Worm (Caenorhabditis elegans): ENCODE measurements around the gene cup-4.

DNA sequence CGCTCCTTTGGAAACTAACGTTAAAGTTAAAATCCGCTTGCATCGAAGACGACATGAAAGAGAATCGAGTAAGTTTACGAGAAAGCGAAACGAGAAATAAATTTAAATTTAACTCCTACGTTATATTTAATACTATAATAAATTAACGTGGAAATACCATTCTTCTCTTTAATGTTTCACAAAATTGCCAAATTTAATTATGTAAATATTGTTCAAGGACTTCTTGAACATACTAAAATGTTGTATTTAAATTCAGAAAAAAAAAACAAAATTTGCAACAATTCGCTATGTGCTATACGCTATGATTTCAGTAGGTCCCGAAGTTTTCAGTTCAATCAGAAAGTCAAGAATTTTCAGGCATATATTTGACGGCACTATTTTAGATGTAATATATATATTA, 30.6 kb downstream of the cup-4 start, which contains the start of gene ZK688.10:
- TF ChIP-seq scrt-1 (GFP tag; IDR thresholded peaks at IDR 0.05), result no peak
- no peak for TF ChIP-seq ama-1 (optimal IDR thresholded peaks at IDR 0.05)
- TF ChIP-seq tbx-37 (GFP tag; conservative IDR thresholded peaks at IDR 0.05), result no peak
- TF ChIP-seq hmg-4 (GFP tag; optimal IDR thresholded peaks at IDR 0.05), result no peak
- no peak for TF ChIP-seq F13C5.2 (tag; optimal IDR thresholded peaks at IDR 0.05)
- no peak for TF ChIP-seq tra-4 (tag; optimal IDR thresholded peaks at IDR 0.05)
- TF ChIP-seq pes-1 (GFP tag; IDR thresholded peaks at IDR 0.05), result no peak
- no peak for TF ChIP-seq tbx-11 (GFP tag; IDR thresholded peaks at IDR 0.05)
- no peak for TF ChIP-seq flt-1 (GFP tag; IDR thresholded peaks at IDR 0.05)
- TF ChIP-seq sea-1 (GFP tag; conservative IDR thresholded peaks at IDR 0.05), result no peak
- TF ChIP-seq ets-7 (tag; optimal IDR thresholded peaks at IDR 0.05), result no peak
- no peak for TF ChIP-seq hmbx-1 (tag; optimal IDR thresholded peaks at IDR 0.05)
